Fruit fly (Drosophila melanogaster) ovary, adult (tissue): ENCODE measurements around the gene CG11986.

Source experiments
- CG17801 ChIP-seq: fragments of 200-800 bp; optimal IDR thresholded peaks from 2 replicates; lab custom pipeline; 2019; ENCODE audit warnings: missing biosample characterization, mild to moderate bottlenecking, missing genetic modification characterization, moderate library complexity; ENCODE audit not compliant: partially characterized antibody

Gene CG11986

DNA sequence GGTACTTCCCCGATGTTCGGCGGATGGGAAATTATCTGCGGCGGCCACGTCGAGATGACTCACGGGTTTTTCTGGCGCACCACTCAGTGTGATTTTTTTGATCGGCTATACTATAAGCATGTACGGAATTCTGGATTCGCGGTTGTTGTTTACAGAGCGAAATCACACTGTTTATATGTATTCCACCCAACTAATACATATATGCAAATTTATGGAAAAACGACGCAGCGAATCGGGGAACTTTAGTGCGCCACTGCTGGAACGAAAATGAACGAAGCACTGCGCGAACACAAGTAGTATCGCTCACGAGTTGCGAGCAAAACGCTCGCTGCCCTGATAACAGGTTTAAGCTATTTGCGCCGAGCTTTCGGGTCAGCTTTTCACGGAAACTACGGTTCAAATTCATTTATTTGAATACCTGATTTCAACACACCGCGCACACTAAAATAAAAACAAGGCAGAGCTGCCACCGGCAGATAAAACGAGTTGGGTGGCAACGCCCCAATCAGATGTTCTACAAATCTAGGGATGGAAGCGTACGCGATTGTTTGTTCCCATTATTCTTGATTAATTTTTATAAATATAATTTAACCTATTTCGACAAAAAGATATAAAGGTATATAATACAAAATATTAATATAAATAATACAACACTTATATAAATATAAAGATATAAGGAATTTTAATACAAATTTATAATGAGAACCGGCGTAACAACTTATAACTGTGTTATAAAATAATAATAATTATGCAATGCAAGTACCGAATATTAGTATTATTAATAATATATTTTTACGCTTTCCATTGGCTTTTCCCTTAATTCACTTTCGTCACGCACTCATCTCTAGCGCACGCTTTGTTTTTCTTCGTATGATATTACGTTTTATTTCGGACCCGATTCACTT lies 32.6 kb downstream of the CG11986 start, which contains the start of gene Rel:
Gene Rel, minus strand, starts transcription at position 417 of the 905 bp plus-strand sequence.
- TF ChIP-seq CG17801: peak; percentile 77

dm6 chr3R:9048466-9049072 lies 33.3 kb downstream of the CG11986 start, which contains the start of gene Mst85C:
Mst85C (plus strand) TSS chr3R:9048645.
- TF ChIP-seq CG17801: no peak

dm6 chr3R:9049091-9049981 lies 34.1 kb downstream of the CG11986 start:
- TF ChIP-seq CG17801: no peak

- TF ChIP-seq CG17801: no peak
Observed at dm6 chr3R:9050519-9051119, 35.4 kb downstream of the CG11986 start, which contains the start of gene Nmdmc. Nmdmc (minus strand) TSS chr3R:9050555.

- TF ChIP-seq CG17801: peak; percentile 51
Observed at dm6 chr3R:9051937-9052680, 36.9 kb downstream of the CG11986 start, which contains the start of gene Kdm2. Kdm2 (plus strand) TSS chr3R:9052495.

dm6 chr3R:9053021-9053420 lies 37.8 kb downstream of the CG11986 start:
- peak; percentile 42 for TF ChIP-seq CG17801

dm6 chr3R:9053850-9054441 lies 38.7 kb downstream of the CG11986 start:
- no peak for TF ChIP-seq CG17801

DNA sequence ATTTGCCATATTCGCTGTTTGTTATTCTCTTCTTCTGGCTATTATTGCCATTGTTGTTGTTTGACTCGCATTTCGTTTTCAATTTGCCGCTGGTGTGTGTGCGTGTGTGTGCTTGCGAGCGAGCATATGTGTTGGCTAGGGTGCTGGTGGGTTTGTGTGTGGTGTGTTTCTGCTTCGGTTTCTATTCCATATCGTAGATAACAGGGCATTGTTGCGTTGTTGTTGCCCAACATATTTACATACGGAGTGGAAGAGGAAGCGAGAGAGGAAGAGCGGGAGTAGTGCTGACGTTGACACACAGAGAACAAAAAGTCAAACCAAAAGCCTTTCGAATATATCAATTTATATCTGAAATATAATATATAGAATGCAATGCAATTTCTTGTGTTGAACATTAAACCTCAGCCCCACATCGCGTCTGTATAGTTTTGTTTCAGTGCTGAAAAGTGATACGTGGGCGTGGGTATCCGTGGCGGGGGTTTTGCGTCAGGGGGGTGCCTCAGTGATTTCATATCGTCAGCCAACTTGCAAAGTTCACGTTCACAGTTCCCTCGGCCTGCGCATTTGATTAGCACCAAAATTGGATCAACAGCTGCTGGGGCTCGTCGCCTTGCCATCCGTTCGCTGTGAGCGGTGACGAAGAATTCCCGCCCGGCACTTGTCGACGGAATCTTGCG lies 39.3 kb downstream of the CG11986 start:
- TF ChIP-seq CG17801: peak; percentile 25

DNA sequence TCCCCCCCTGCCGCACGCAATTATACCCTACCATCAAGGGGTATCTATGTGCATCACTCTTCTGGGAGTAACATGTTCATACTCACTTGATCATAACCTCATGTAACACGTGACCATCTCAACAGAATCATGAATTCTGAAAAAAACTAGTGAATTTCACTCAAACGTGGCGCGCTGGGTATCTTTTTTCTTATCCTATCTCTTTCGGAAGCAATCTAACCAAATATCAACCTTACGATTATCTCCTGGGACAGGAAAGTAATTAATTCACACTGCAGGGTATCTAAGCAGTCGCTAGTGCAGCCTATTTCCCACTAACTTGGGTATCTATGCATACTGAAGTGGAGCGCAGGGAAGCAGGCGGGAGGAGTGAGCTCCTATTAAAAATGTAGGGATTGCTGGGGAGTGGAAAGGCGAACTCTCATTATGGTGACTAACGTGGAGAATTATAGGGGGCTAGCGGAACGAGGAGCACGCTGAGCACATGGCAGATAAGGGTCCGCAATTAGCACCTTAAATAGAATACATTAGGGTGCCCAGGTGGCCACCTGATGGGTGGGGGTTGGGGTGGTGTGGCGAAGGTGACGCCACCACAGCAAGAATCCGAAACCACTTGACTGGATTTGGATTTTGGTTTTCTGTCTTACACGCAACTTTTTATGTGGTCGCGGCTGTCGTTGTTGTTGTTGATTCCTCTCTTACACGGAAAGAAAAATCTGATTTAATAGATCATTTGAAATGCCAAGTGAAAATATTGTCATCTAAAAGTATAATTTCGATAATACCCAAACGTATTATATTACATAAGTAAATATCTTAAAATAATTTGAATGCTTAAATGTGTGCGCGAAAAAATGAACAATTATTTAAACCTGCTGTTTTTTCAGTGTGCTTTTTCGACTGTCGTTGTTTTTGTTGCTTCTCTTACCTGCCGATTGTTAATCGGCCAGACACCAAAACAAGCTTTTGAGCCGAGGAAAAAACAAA lies 40.2 kb downstream of the CG11986 start:
- peak; percentile 94 for TF ChIP-seq CG17801

DNA sequence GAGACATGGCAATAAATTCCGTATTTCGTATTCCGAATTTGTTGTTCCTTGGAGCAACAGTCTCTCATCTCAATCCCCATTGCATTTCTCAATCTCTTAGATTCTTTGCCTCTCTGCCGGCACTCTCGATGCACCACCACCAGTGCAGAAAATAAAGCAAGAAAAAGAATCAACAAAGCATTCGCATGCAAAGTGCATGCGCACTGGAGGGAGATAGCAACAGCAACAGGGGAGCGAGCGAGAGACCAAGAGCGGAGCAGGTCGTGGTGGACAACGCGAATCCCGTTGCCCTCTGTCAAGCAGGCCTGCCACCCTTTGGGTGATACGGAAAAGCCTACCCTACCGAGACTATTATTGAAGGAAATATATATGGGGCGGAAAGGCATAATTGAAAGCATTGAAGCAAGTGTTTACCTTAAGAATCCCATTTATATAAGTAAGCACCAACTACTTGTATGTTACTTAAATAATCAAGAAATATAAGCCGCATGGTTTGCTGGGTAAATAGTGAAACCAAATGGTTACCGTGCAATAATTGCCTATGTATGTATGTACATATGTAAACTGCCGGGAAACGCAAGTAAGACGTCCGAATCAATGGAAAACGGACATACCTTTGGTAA lies 41.3 kb downstream of the CG11986 start:
- TF ChIP-seq CG17801: no peak

dm6 chr3R:9057032-9057397 lies 41.8 kb downstream of the CG11986 start:
- no peak for TF ChIP-seq CG17801

- TF ChIP-seq CG17801: peak; percentile 98
Observed at dm6 chr3R:9057398-9058058, 42.3 kb downstream of the CG11986 start.
